Worm (Caenorhabditis elegans): ENCODE data around the gene F25E5.16.

ce11 chrV:7455008-7455407, 16.9 kb downstream of the F25E5.16 start, which contains the start of gene F25E5.2:
- TF ChIP-seq ceh-82 (tag; optimal IDR thresholded peaks at IDR 0.05) (no peak), mep-1 (tag; optimal IDR thresholded peaks at IDR 0.05) (no peak), tra-1 (GFP tag; IDR thresholded peaks at IDR 0.05) (no peak), snpc-4 (tag; optimal IDR thresholded peaks at IDR 0.05) (no peak), Y105C5A.15 (GFP tag; IDR thresholded peaks at IDR 0.05) (no peak), ctbp-1 (GFP tag; IDR thresholded peaks at IDR 0.05) (no peak), nhr-76 (tag; optimal IDR thresholded peaks at IDR 0.05) (no peak), nhr-48 (tag; optimal IDR thresholded peaks at IDR 0.05) (no peak), zag-1 (tag; optimal IDR thresholded peaks at IDR 0.05) (no peak), lsy-2 (tag; optimal IDR thresholded peaks at IDR 0.05) (no peak), lin-38 (GFP tag; IDR thresholded peaks at IDR 0.05) (no peak), nhr-237 (tag; optimal IDR thresholded peaks at IDR 0.05) (no peak), ama-1 (optimal IDR thresholded peaks at IDR 0.05) (no peak)

Measured in whole organism, L4 larva.